Fruit fly (Drosophila melanogaster) whole organism, embryonic: ENCODE results near the gene corto.
A peak's percentile ranks its signal among the peaks of the same experiment; 100 is the strongest.

Experiments used
- Antp ChIP-seq: fragments of 200-800 bp; sonication (Bioruptor generic); optimal IDR thresholded peaks from 3 replicates; lab custom pipeline; 2016; ENCODE audit warnings: missing biosample characterization, missing genetic modification characterization
- B-H1 ChIP-seq: fragments of 200-800 bp; sonication (Bioruptor generic); IDR thresholded peaks from 3 replicates; pipeline ENCODE4 v1.3.6; 2022; ENCODE audit warnings: missing biosample characterization, missing genetic modification characterization
- CG10274 ChIP-seq: fragments of 200-800 bp; sonication (Bioruptor generic); optimal IDR thresholded peaks from 3 replicates; lab custom pipeline; 2017; ENCODE audit warnings: missing biosample characterization, mild to moderate bottlenecking, missing genetic modification characterization
- CG10654 ChIP-seq: fragments of 200-800 bp; sonication (Bioruptor generic); optimal IDR thresholded peaks from 2 replicates; lab custom pipeline; 2016; ENCODE audit warnings: missing biosample characterization, missing genetic modification characterization
- CG10979 ChIP-seq: fragments of 200-800 bp; sonication (Bioruptor generic); optimal IDR thresholded peaks from 2 replicates; lab custom pipeline; 2018; ENCODE audit warnings: missing biosample characterization, mild to moderate bottlenecking, missing genetic modification characterization, moderate library complexity
- CG11247 ChIP-seq: fragments of 200-800 bp; sonication (Bioruptor generic); IDR thresholded peaks from 2 replicates; pipeline ENCODE4 v1.3.6; 2022; ENCODE audit warnings: missing biosample characterization, missing genetic modification characterization
- CG12219 ChIP-seq: fragments of 200-800 bp; sonication (Bioruptor generic); optimal IDR thresholded peaks from 3 replicates; lab custom pipeline; 2018; ENCODE audit warnings: missing biosample characterization, mild to moderate bottlenecking, missing genetic modification characterization
- CG14050 ChIP-seq: fragments of 200-800 bp; sonication (Bioruptor generic); IDR thresholded peaks from 3 replicates; pipeline ENCODE4 v1.3.6; 2022; ENCODE audit warnings: missing biosample characterization, missing genetic modification characterization
- CG15073 ChIP-seq: fragments of 200-800 bp; sonication (Bioruptor generic); optimal IDR thresholded peaks from 2 replicates; lab custom pipeline; 2016; ENCODE audit warnings: missing biosample characterization, missing genetic modification characterization
- CG1529 ChIP-seq: fragments of 200-800 bp; sonication (Bioruptor generic); optimal IDR thresholded peaks from 3 replicates; lab custom pipeline; 2018; ENCODE audit warnings: missing biosample characterization, missing genetic modification characterization
- CG15479 ChIP-seq: fragments of 200-800 bp; sonication (Bioruptor generic); optimal IDR thresholded peaks from 3 replicates; lab custom pipeline; 2019; ENCODE audit warnings: missing biosample characterization, mild to moderate bottlenecking, missing genetic modification characterization, moderate library complexity
- CG1602 ChIP-seq: fragments of 200-800 bp; sonication (Bioruptor generic); optimal IDR thresholded peaks from 3 replicates; lab custom pipeline; 2016; ENCODE audit warnings: missing biosample characterization, missing genetic modification characterization
- CG1603 ChIP-seq: fragments of 200-800 bp; sonication (Bioruptor generic); optimal IDR thresholded peaks from 2 replicates; lab custom pipeline; 2019; ENCODE audit warnings: missing biosample characterization, mild to moderate bottlenecking, missing genetic modification characterization, moderate library complexity
- CG18619 ChIP-seq: fragments of 200-800 bp; sonication (Bioruptor generic); optimal IDR thresholded peaks from 3 replicates; lab custom pipeline; 2017; ENCODE audit warnings: missing biosample characterization, mild to moderate bottlenecking, missing genetic modification characterization
- CG18764 ChIP-seq: fragments of 200-800 bp; sonication (Bioruptor generic); optimal IDR thresholded peaks from 3 replicates; lab custom pipeline; 2016; ENCODE audit warnings: missing biosample characterization, missing genetic modification characterization
- CG2875 ChIP-seq: fragments of 200-800 bp; sonication (Bioruptor generic); optimal IDR thresholded peaks from 2 replicates; lab custom pipeline; 2017; ENCODE audit warnings: missing biosample characterization, mild to moderate bottlenecking, missing genetic modification characterization, missing genetic modification reagents
- CG3163 ChIP-seq: fragments of 200-800 bp; sonication (Bioruptor generic); optimal IDR thresholded peaks from 3 replicates; lab custom pipeline; 2016; ENCODE audit warnings: missing biosample characterization, missing genetic modification characterization
- CG4424 ChIP-seq: fragments of 200-800 bp; sonication (Bioruptor generic); optimal IDR thresholded peaks from 3 replicates; lab custom pipeline; 2016; ENCODE audit warnings: missing biosample characterization, missing genetic modification characterization
- CG4730 ChIP-seq: fragments of 200-800 bp; sonication (Bioruptor generic); IDR thresholded peaks from 2 replicates; pipeline ENCODE4 v1.3.6; 2022; ENCODE audit warnings: missing biosample characterization, missing genetic modification characterization
- CG5180 ChIP-seq: fragments of 200-800 bp; sonication (Bioruptor generic); optimal IDR thresholded peaks from 3 replicates; lab custom pipeline; 2017; ENCODE audit warnings: missing biosample characterization, missing genetic modification characterization, mild to moderate bottlenecking, moderate library complexity, missing genetic modification reagents
- CG5245 ChIP-seq: fragments of 200-800 bp; sonication (Bioruptor generic); optimal IDR thresholded peaks from 3 replicates; lab custom pipeline; 2016; ENCODE audit warnings: missing biosample characterization, missing genetic modification characterization
- CG5953 ChIP-seq: fragments of 200-800 bp; sonication (Bioruptor generic); IDR thresholded peaks from 2 replicates; pipeline ENCODE4 v1.3.6; 2022; ENCODE audit warnings: missing biosample characterization, missing genetic modification characterization
- CG6689 ChIP-seq: fragments of 200-800 bp; sonication (Bioruptor generic); IDR thresholded peaks from 2 replicates; pipeline ENCODE4 v1.3.6; 2022; ENCODE audit warnings: missing biosample characterization, missing genetic modification characterization
- CG7987 ChIP-seq: fragments of 200-800 bp; sonication (Bioruptor generic); optimal IDR thresholded peaks from 2 replicates; lab custom pipeline; 2018; ENCODE audit warnings: missing biosample characterization, mild to moderate bottlenecking, missing genetic modification characterization, moderate library complexity
- CG8359 ChIP-seq: fragments of 200-800 bp; sonication (Bioruptor generic); optimal IDR thresholded peaks from 2 replicates; lab custom pipeline; 2017; ENCODE audit warnings: missing biosample characterization, mild to moderate bottlenecking, missing genetic modification characterization, borderline replicate concordance
- CHES-1-like ChIP-seq: fragments of 200-800 bp; sonication (Bioruptor generic); optimal IDR thresholded peaks from 2 replicates; lab custom pipeline; 2016; ENCODE audit warnings: missing biosample characterization, missing genetic modification characterization
- Elba2 ChIP-seq: fragments of 200-800 bp; sonication (Bioruptor generic); optimal IDR thresholded peaks from 3 replicates; lab custom pipeline; 2016; ENCODE audit warnings: missing biosample characterization, missing genetic modification characterization
- GATAe ChIP-seq: fragments of 200-800 bp; sonication (Bioruptor generic); conservative IDR thresholded peaks from 2 replicates; pipeline ENCODE4 v1.3.6; 2022; ENCODE audit warnings: missing biosample characterization, missing genetic modification characterization
- H2.0 ChIP-seq: fragments of 200-800 bp; sonication (Bioruptor generic); IDR thresholded peaks from 2 replicates; pipeline ENCODE4 v1.3.6; 2022; ENCODE audit warnings: missing biosample characterization, missing genetic modification characterization
- Hand ChIP-seq: fragments of 200-800 bp; sonication (Bioruptor generic); optimal IDR thresholded peaks from 2 replicates; lab custom pipeline; 2017; ENCODE audit warnings: mild to moderate bottlenecking, missing biosample characterization, missing genetic modification reagents, missing genetic modification characterization
- Hr3 ChIP-seq: fragments of 200-800 bp; sonication (Bioruptor generic); optimal IDR thresholded peaks from 3 replicates; lab custom pipeline; 2016; ENCODE audit warnings: missing biosample characterization, missing genetic modification characterization
- Max ChIP-seq: fragments of 200-800 bp; sonication (Bioruptor generic); optimal IDR thresholded peaks from 2 replicates; lab custom pipeline; 2016; ENCODE audit warnings: missing biosample characterization, mild to moderate bottlenecking, missing genetic modification characterization
- NK7.1 ChIP-seq: fragments of 200-800 bp; sonication (Bioruptor generic); optimal IDR thresholded peaks from 3 replicates; lab custom pipeline; 2016; ENCODE audit warnings: missing biosample characterization, missing genetic modification characterization
- Nf-YA ChIP-seq: fragments of 200-800 bp; sonication (Bioruptor generic); IDR thresholded peaks from 2 replicates; pipeline ENCODE4 v1.3.6; 2022; ENCODE audit warnings: missing biosample characterization, missing genetic modification characterization
- ab ChIP-seq: fragments of 200-800 bp; sonication (Bioruptor generic); optimal IDR thresholded peaks from 2 replicates; lab custom pipeline; 2016; ENCODE audit warnings: missing biosample characterization, missing genetic modification characterization
- amos ChIP-seq: fragments of 200-800 bp; sonication (Bioruptor generic); IDR thresholded peaks from 2 replicates; pipeline ENCODE4 v1.3.6; 2022; ENCODE audit warnings: missing biosample characterization, missing genetic modification characterization; ENCODE audit not compliant: partially characterized antibody
- chinmo ChIP-seq: fragments of 200-800 bp; sonication (Bioruptor generic); IDR thresholded peaks from 4 replicates; pipeline ENCODE4 v1.3.6; 2022; ENCODE audit warnings: missing biosample characterization, missing genetic modification characterization; ENCODE audit not compliant: partially characterized antibody
- danr ChIP-seq: fragments of 200-800 bp; sonication (Bioruptor generic); IDR thresholded peaks from 2 replicates; pipeline ENCODE4 v1.3.6; 2022; ENCODE audit warnings: missing biosample characterization, missing genetic modification characterization
- fru ChIP-seq: fragments of >200 bp; optimal IDR thresholded peaks from 2 replicates; lab custom pipeline; 2017
- gce ChIP-seq: fragments of 200-800 bp; sonication (Bioruptor generic); IDR thresholded peaks from 3 replicates; pipeline ENCODE4 v1.3.6; 2022; ENCODE audit warnings: missing biosample characterization, missing genetic modification characterization
- grau ChIP-seq: fragments of 200-800 bp; optimal IDR thresholded peaks from 3 replicates; lab custom pipeline; 2019; ENCODE audit warnings: missing biosample characterization, mild to moderate bottlenecking, missing genetic modification characterization, moderate library complexity
- gsb-n ChIP-seq: fragments of 200-800 bp; sonication (Bioruptor generic); optimal IDR thresholded peaks from 3 replicates; lab custom pipeline; 2018; ENCODE audit warnings: missing biosample characterization, mild to moderate bottlenecking, missing genetic modification characterization
- luna ChIP-seq: fragments of 200-800 bp; sonication (Bioruptor generic); optimal IDR thresholded peaks from 2 replicates; lab custom pipeline; 2016; ENCODE audit warnings: missing biosample characterization, missing genetic modification characterization
- nerfin-2 ChIP-seq: fragments of 200-800 bp; sonication (Bioruptor generic); IDR thresholded peaks from 2 replicates; pipeline ENCODE4 v1.3.6; 2022; ENCODE audit warnings: missing biosample characterization, missing genetic modification characterization; ENCODE audit not compliant: partially characterized antibody
- pzg ChIP-seq: fragments of 200-800 bp; sonication (Bioruptor generic); optimal IDR thresholded peaks from 3 replicates; lab custom pipeline; 2018; ENCODE audit warnings: missing biosample characterization, mild to moderate bottlenecking, missing genetic modification characterization, moderate library complexity
- sens-2 ChIP-seq: fragments of 200-800 bp; sonication (Bioruptor generic); IDR thresholded peaks from 2 replicates; pipeline ENCODE4 v1.3.6; 2022; ENCODE audit warnings: missing biosample characterization, missing genetic modification characterization
- sna ChIP-seq: fragments of 200-800 bp; sonication (Bioruptor generic); IDR thresholded peaks from 2 replicates; pipeline ENCODE4 v1.3.6; 2022; ENCODE audit warnings: missing biosample characterization, missing genetic modification characterization; ENCODE audit not compliant: partially characterized antibody
- so ChIP-seq: fragments of 200-800 bp; sonication (Bioruptor generic); IDR thresholded peaks from 3 replicates; pipeline ENCODE4 v1.3.6; 2022; ENCODE audit warnings: missing biosample characterization, missing genetic modification characterization
- sqz ChIP-seq: fragments of 200-800 bp; sonication (Bioruptor generic); optimal IDR thresholded peaks from 3 replicates; lab custom pipeline; 2018; ENCODE audit warnings: missing biosample characterization, mild to moderate bottlenecking, missing genetic modification characterization
- tin ChIP-seq: fragments of 200-800 bp; sonication (Bioruptor generic); optimal IDR thresholded peaks from 3 replicates; lab custom pipeline; 2016; ENCODE audit warnings: missing biosample characterization, missing genetic modification characterization
- wor ChIP-seq: fragments of 200-800 bp; sonication (Bioruptor generic); IDR thresholded peaks from 2 replicates; pipeline ENCODE4 v1.3.6; 2022; ENCODE audit warnings: missing biosample characterization, missing genetic modification characterization

The corto gene

DNA sequence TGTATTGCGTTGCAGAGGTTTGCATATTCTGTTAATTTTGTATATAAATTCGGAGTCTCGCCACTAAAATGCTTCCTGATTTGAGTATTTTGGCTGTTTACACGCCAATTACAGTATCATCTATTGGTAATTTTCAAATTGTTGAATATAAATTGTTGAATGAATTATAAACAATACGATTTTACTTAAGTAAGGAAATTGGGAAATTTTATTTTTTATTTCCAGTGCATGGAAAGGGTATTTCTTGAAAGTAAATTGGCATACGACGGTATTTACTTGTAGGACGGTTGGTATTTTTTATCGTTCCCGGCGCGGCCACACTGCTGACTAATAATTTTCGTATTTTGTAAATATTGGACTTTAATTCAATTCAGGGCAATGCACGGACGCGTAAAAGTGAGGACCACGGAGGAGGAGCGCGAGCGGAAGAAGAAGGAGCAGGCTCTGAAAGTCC, 40.9 kb upstream of the corto start, which contains the start of gene RabGGTa (continued):
- TF ChIP-seq danr (no peak), NK7.1 (GFP tag; lab: Kevin White, UChicago) (no peak), Hand (GFP tag; lab: Kevin White, UChicago) (no peak), CG12219 (GFP tag; lab: Kevin White, UChicago) (peak; percentile 50), CG1602 (GFP tag; lab: Kevin White, UChicago) (peak; percentile 50), GATAe (GFP tag; lab: Robert Waterston, UW) (peak; percentile 52; the same call in 1 of the 2 replicates), pzg (peak; percentile 52), Nf-YA (GFP tag; lab: Robert Waterston, UW) (0 out of 2 replicates have a peak, but pooled peaks have one; percentile 27), CG4424 (GFP tag; lab: Kevin White, UChicago) (peak; percentile 57), sna (GFP tag; lab: Robert Waterston, UW) (no peak), CG1529 (GFP tag; lab: Kevin White, UChicago) (peak; percentile 34), CG8359 (GFP tag; lab: Kevin White, UChicago) (no peak), wor (GFP tag; lab: Robert Waterston, UW) (peak; percentile 52), Max (GFP tag; lab: Kevin White, UChicago) (peak; percentile 20), CG5180 (GFP tag; lab: Kevin White, UChicago) (no peak), CG10654 (no peak), Hr3 (GFP tag; lab: Kevin White, UChicago) (peak; percentile 74), CG3163 (GFP tag; lab: Kevin White, UChicago) (peak; percentile 33), B-H1 (GFP tag; lab: Robert Waterston, UW) (peak; percentile 46), CG10979 (peak; percentile 70), CG6689 (GFP tag; lab: Robert Waterston, UW) (peak; percentile 70), H2.0 (GFP tag; lab: Robert Waterston, UW) (peak; percentile 74), so (GFP tag; lab: Robert Waterston, UW) (peak; percentile 80), tin (GFP tag; lab: Kevin White, UChicago) (peak; percentile 42), CG18764 (GFP tag; lab: Kevin White, UChicago) (peak; percentile 20), CG4730 (peak; percentile 62; the same call in 1 of the 2 replicates), grau (peak; percentile 74), CG11247 (GFP tag; lab: Robert Waterston, UW) (peak; percentile 59), CG5953 (GFP tag; lab: Robert Waterston, UW) (peak; percentile 37; the same call in 1 of the 2 replicates), CG10274 (GFP tag; lab: Kevin White, UChicago) (no peak), CG15479 (GFP tag; lab: Kevin White, UChicago) (no peak), nerfin-2 (no peak), chinmo (no peak), CG5245 (no peak), fru (lab: Kevin White, UChicago) (no peak), luna (GFP tag; lab: Kevin White, UChicago) (no peak), Elba2 (GFP tag; lab: Kevin White, UChicago) (no peak), CG2875 (peak; percentile 5), sqz (peak; percentile 29), Antp (GFP tag; lab: Kevin White, UChicago) (peak; percentile 34), CG15073 (GFP tag; lab: Kevin White, UChicago) (no peak), ab (GFP tag; lab: Kevin White, UChicago) (no peak), CG7987 (GFP tag; lab: Kevin White, UChicago) (no peak), CG14050 (GFP tag; lab: Robert Waterston, UW) (peak; percentile 61), CG1603 (tag; lab: Kevin White, UChicago) (peak; percentile 67), gsb-n (tag; lab: Kevin White, UChicago) (peak; percentile 66), CG18619 (GFP tag; lab: Kevin White, UChicago) (peak; percentile 57), sens-2 (GFP tag; lab: Robert Waterston, UW) (no peak), CHES-1-like (peak; percentile 69), gce (GFP tag; lab: Robert Waterston, UW) (0 out of 3 replicates have a peak, but pooled peaks have one; percentile 15), amos (GFP tag; lab: Robert Waterston, UW) (no peak)
